Fruit fly (Drosophila melanogaster): ENCODE results near the gene CG8852.

The CG8852 gene

DNA sequence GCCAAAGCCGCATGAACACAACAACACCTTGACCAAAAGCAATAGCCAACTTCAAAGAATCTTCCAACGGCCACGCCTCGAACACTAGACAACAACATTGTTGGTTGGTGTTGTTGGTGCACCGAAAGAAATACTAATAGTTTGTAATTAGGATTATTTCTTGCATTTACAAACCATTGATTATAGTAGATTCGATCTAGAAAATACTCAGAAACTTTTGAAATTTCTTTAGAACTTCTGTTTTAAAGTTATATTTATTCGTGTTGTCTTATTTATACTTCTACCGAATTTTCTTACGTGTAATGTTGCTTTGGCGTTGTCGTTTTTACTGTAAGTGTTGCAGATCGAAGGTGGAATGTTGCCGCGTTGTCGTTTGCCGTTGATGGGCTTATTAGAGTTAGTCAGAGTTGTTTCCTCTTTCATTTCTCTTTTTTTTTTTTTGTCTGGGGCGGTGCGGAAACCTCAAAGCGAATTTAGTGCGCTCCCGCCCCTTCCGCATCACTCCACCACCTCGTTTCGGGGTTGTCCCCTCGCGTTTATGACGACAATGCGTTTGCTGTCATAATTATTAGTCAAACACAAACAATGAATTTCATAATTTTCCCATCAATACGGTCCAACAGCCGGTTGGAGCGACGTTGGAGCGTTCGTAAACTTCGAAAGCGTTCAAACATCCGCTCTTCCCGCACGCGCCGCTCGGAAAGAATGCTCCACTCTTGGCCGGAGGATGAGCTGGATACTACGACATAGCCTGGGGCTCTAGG is 50.9 kb downstream of the CG8852 start, which contains the start of gene CG43815 (continued):
- TF ChIP-seq CG1233 (GFP tag; optimal IDR thresholded peaks at IDR 0.05) (no peak), CG10147 (GFP tag; optimal IDR thresholded peaks at IDR 0.05) (no peak), Dfd (GFP tag; optimal IDR thresholded peaks at IDR 0.05) (no peak), CG12299 (tag; optimal IDR thresholded peaks at IDR 0.05) (no peak), CG3407 (GFP tag; optimal IDR thresholded peaks at IDR 0.05) (peak; percentile 15), cwo (GFP tag; optimal IDR thresholded peaks at IDR 0.05) (no peak), gcm2 (GFP tag; optimal IDR thresholded peaks at IDR 0.05) (no peak), Abd-B (GFP tag; optimal IDR thresholded peaks at IDR 0.05) (no peak), ap (GFP tag; IDR thresholded peaks at IDR 0.05) (no peak), nmo (GFP tag; optimal IDR thresholded peaks at IDR 0.05) (peak; percentile 42), CG12769 (tag; optimal IDR thresholded peaks at IDR 0.05) (no peak), shn (GFP tag; optimal IDR thresholded peaks at IDR 0.05) (no peak), CG43689 (GFP tag; IDR thresholded peaks at IDR 0.05) (no peak), lola (GFP tag; optimal IDR thresholded peaks at IDR 0.05) (peak in 1 of 3 experiments; percentile 36), CG18476 (GFP tag; optimal IDR thresholded peaks at IDR 0.05) (no peak), zfh1 (GFP tag; IDR thresholded peaks at IDR 0.05) (no peak), Sox100B (GFP tag; optimal IDR thresholded peaks at IDR 0.05) (no peak), CG18599 (GFP tag; optimal IDR thresholded peaks at IDR 0.05) (peak; percentile 3), sens (GFP tag) (peak; percentile 84), Pdp1 (GFP tag; optimal IDR thresholded peaks at IDR 0.05) (peak in 1 of 2 experiments; percentile 15), CG7839 (tag; optimal IDR thresholded peaks at IDR 0.05) (peak; percentile 1), CG9437 (GFP tag; optimal IDR thresholded peaks at IDR 0.05) (no peak), CG2202 (tag; optimal IDR thresholded peaks at IDR 0.05) (no peak), PHDP (tag; optimal IDR thresholded peaks at IDR 0.05) (no peak), CG11085 (GFP tag; IDR thresholded peaks at IDR 0.05) (no peak), da (GFP tag; optimal IDR thresholded peaks at IDR 0.05) (no peak), CG2129 (GFP tag; IDR thresholded peaks at IDR 0.05; ENCODE audit: partially characterized antibody) (no peak), CG30431 (GFP tag; optimal IDR thresholded peaks at IDR 0.05) (no peak), CG2120 (GFP tag; optimal IDR thresholded peaks at IDR 0.05) (no peak), dati (GFP tag; IDR thresholded peaks at IDR 0.05) (0 out of 2 replicates have a peak, but pooled peaks have one; percentile 37), E2f2 (GFP tag; IDR thresholded peaks at IDR 0.05) (0 out of 2 replicates have a peak, but pooled peaks have one; percentile 10), CG6765 (GFP tag; optimal IDR thresholded peaks at IDR 0.05) (no peak), HmgZ (tag; optimal IDR thresholded peaks at IDR 0.05) (no peak), Fer3 (tag; optimal IDR thresholded peaks at IDR 0.05) (no peak), CG12155 (GFP tag; optimal IDR thresholded peaks at IDR 0.05) (no peak), CHES-1-like (GFP tag; optimal IDR thresholded peaks at IDR 0.05) (no peak), CG10321 (GFP tag; IDR thresholded peaks at IDR 0.05) (no peak)

DNA sequence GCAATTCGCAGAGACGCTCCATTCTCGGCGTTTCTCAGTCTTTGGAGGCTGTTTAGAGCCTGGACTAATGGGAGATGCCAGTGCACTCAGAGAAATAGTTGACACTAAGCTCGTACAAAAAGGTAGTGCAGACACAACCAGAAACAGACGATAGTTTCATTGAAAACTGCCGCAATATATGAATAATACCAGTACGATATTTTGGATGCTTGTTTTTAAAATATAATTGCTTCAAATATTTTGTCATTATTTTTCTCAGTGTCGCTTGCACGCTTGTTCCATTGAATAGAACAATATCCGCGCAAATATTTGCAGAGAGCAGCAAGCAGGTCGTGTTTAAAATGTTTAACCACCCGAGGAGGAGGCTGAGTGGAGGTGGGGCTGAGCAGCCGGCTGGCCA is 51.6 kb downstream of the CG8852 start:
- TF ChIP-seq CG10959 (GFP tag; IDR thresholded peaks at IDR 0.05) (no peak), CG17361 (GFP tag; IDR thresholded peaks at IDR 0.05) (no peak), Dp (GFP tag; optimal IDR thresholded peaks at IDR 0.05) (no peak), sens (GFP tag) (no peak), CG6175 (GFP tag; IDR thresholded peaks at IDR 0.05) (no peak), HmgZ (tag; optimal IDR thresholded peaks at IDR 0.05) (no peak), CG2120 (GFP tag; optimal IDR thresholded peaks at IDR 0.05) (no peak), bsh (GFP tag; optimal IDR thresholded peaks at IDR 0.05) (peak in 1 of 2 experiments; percentile 21), inv (GFP tag; IDR thresholded peaks at IDR 0.05; ENCODE audit: partially characterized antibody) (no peak), en (GFP tag; optimal IDR thresholded peaks at IDR 0.05) (no peak), NC2α (GFP tag; optimal IDR thresholded peaks at IDR 0.05) (no peak), ftz-f1 (GFP tag; optimal IDR thresholded peaks at IDR 0.05) (no peak), Sox100B (GFP tag; optimal IDR thresholded peaks at IDR 0.05) (no peak), dmrt11E (tag; optimal IDR thresholded peaks at IDR 0.05) (peak; percentile 29), CG1603 (tag; optimal IDR thresholded peaks at IDR 0.05) (peak; percentile 36), CG30403 (GFP tag; optimal IDR thresholded peaks at IDR 0.05) (no peak), Scr (GFP tag; IDR thresholded peaks at IDR 0.05; ENCODE audit: partially characterized antibody) (no peak)

All from whole organism, embryonic.